Fruit fly (Drosophila melanogaster) whole organism, embryonic: ENCODE data around the gene Sap130.

Experiments used
- ATbp ChIP-seq: fragments of 200-800 bp; sonication (Bioruptor generic); optimal IDR thresholded peaks from 2 replicates; lab custom pipeline; 2017; ENCODE audit warnings: missing biosample characterization, mild to moderate bottlenecking, missing genetic modification characterization, missing genetic modification reagents
- Bgb ChIP-seq: fragments of 200-800 bp; sonication (Bioruptor generic); IDR thresholded peaks from 2 replicates; pipeline ENCODE4 v1.3.6; 2022; ENCODE audit warnings: missing biosample characterization, missing genetic modification characterization; ENCODE audit not compliant: partially characterized antibody
- CG10321 ChIP-seq: fragments of 200-800 bp; sonication (Bioruptor generic); IDR thresholded peaks from 2 replicates; pipeline ENCODE4 v1.3.6; 2022; ENCODE audit warnings: missing biosample characterization, missing genetic modification characterization
- CG10654 ChIP-seq: fragments of 200-800 bp; sonication (Bioruptor generic); optimal IDR thresholded peaks from 2 replicates; lab custom pipeline; 2016; ENCODE audit warnings: missing biosample characterization, missing genetic modification characterization
- CG11247 ChIP-seq: fragments of 200-800 bp; sonication (Bioruptor generic); IDR thresholded peaks from 2 replicates; pipeline ENCODE4 v1.3.6; 2022; ENCODE audit warnings: missing biosample characterization, missing genetic modification characterization
- CG12104 ChIP-seq: fragments of 200-800 bp; sonication (Bioruptor generic); optimal IDR thresholded peaks from 3 replicates; lab custom pipeline; 2016; ENCODE audit warnings: missing biosample characterization, missing genetic modification characterization
- CG14965 ChIP-seq: fragments of 200-800 bp; sonication (Bioruptor generic); optimal IDR thresholded peaks from 2 replicates; lab custom pipeline; 2016; ENCODE audit warnings: missing biosample characterization, missing genetic modification characterization, borderline replicate concordance
- CG15696 ChIP-seq: fragments of 200-800 bp; sonication (Bioruptor generic); optimal IDR thresholded peaks from 2 replicates; lab custom pipeline; 2019; ENCODE audit warnings: missing biosample characterization, mild to moderate bottlenecking, missing genetic modification characterization, moderate library complexity
- CG32532 ChIP-seq: fragments of 200-800 bp; sonication (Bioruptor generic); IDR thresholded peaks from 2 replicates; pipeline ENCODE4 v1.3.6; 2022; ENCODE audit warnings: missing biosample characterization, missing genetic modification characterization
- CG3995 ChIP-seq: fragments of 200-800 bp; sonication (Bioruptor generic); optimal IDR thresholded peaks from 3 replicates; lab custom pipeline; 2016; ENCODE audit warnings: missing biosample characterization, missing genetic modification characterization
- CG4328 ChIP-seq: fragments of 200-800 bp; sonication (Bioruptor generic); optimal IDR thresholded peaks from 3 replicates; lab custom pipeline; 2017; ENCODE audit warnings: missing biosample characterization, missing genetic modification reagents, missing genetic modification characterization
- CG4707 ChIP-seq: fragments of 200-800 bp; sonication (Bioruptor generic); optimal IDR thresholded peaks from 2 replicates; lab custom pipeline; 2018; ENCODE audit warnings: missing biosample characterization, mild to moderate bottlenecking, missing genetic modification characterization, moderate library complexity
- CG6689 ChIP-seq: fragments of 200-800 bp; sonication (Bioruptor generic); IDR thresholded peaks from 2 replicates; pipeline ENCODE4 v1.3.6; 2022; ENCODE audit warnings: missing biosample characterization, missing genetic modification characterization
- CG7372 ChIP-seq: fragments of 200-800 bp; sonication (Bioruptor generic); IDR thresholded peaks from 2 replicates; pipeline ENCODE4 v1.3.6; 2022; ENCODE audit warnings: missing biosample characterization, missing genetic modification characterization
- CG7963 ChIP-seq: fragments of 200-800 bp; sonication (Bioruptor generic); IDR thresholded peaks from 3 replicates; pipeline ENCODE4 v1.3.6; 2022; ENCODE audit warnings: missing biosample characterization, missing genetic modification characterization; ENCODE audit not compliant: partially characterized antibody
- CG8281 ChIP-seq: fragments of 200-800 bp; sonication (Bioruptor generic); optimal IDR thresholded peaks from 2 replicates; lab custom pipeline; 2018; ENCODE audit warnings: missing biosample characterization, mild to moderate bottlenecking, missing genetic modification characterization, moderate library complexity
- CG8478 ChIP-seq: fragments of >200 bp; optimal IDR thresholded peaks from 2 replicates; lab custom pipeline; 2018
- CG9437 ChIP-seq: fragments of 200-800 bp; sonication (Bioruptor generic); optimal IDR thresholded peaks from 2 replicates; lab custom pipeline; 2018; ENCODE audit warnings: missing biosample characterization, mild to moderate bottlenecking, missing genetic modification characterization
- CG9797 ChIP-seq: fragments of 200-800 bp; sonication (Bioruptor generic); optimal IDR thresholded peaks from 3 replicates; lab custom pipeline; 2018; ENCODE audit warnings: missing biosample characterization, mild to moderate bottlenecking, missing genetic modification characterization
- Camta ChIP-seq: fragments of 200-800 bp; sonication (Bioruptor generic); optimal IDR thresholded peaks from 2 replicates; lab custom pipeline; 2016; ENCODE audit warnings: missing biosample characterization, missing genetic modification characterization
- CkIIα-i1 ChIP-seq: fragments of 200-800 bp; sonication (Bioruptor generic); IDR thresholded peaks from 2 replicates; pipeline ENCODE4 v1.3.6; 2022; ENCODE audit warnings: missing biosample characterization, missing genetic modification characterization
- Gsc ChIP-seq: fragments of 200-800 bp; sonication (Bioruptor generic); IDR thresholded peaks from 2 replicates; pipeline ENCODE4 v1.3.6; 2022; ENCODE audit warnings: missing biosample characterization, missing genetic modification characterization
- HLH4C ChIP-seq: fragments of 200-800 bp; sonication (Bioruptor generic); IDR thresholded peaks from 3 replicates; pipeline ENCODE4 v1.3.6; 2022; ENCODE audit warnings: missing biosample characterization, missing genetic modification characterization; ENCODE audit not compliant: partially characterized antibody
- Max ChIP-seq: fragments of 200-800 bp; sonication (Bioruptor generic); optimal IDR thresholded peaks from 2 replicates; lab custom pipeline; 2016; ENCODE audit warnings: missing biosample characterization, mild to moderate bottlenecking, missing genetic modification characterization
- Mes4 ChIP-seq: fragments of 200-800 bp; sonication (Bioruptor generic); optimal IDR thresholded peaks from 2 replicates; lab custom pipeline; 2016; ENCODE audit warnings: missing biosample characterization, missing genetic modification characterization
- Poxn ChIP-seq: fragments of 200-800 bp; sonication (Bioruptor generic); IDR thresholded peaks from 2 replicates; pipeline ENCODE4 v1.3.6; 2022; ENCODE audit warnings: missing biosample characterization, missing genetic modification characterization
- Rfx ChIP-seq: fragments of 200-800 bp; sonication (Bioruptor generic); IDR thresholded peaks from 2 replicates; pipeline ENCODE4 v1.3.6; 2022; ENCODE audit warnings: missing biosample characterization, missing genetic modification characterization
- Stat92E ChIP-seq, 3 experiments: fragments of >200 bp in 2 of 3; fragments of 200-800 bp in 1 of 3; sonication (Bioruptor generic) in 1 of 3; optimal IDR thresholded peaks; 2 replicates each; lab custom pipeline; 2017 to 2019; ENCODE audit warnings: missing biosample characterization in 3 of 3, missing genetic modification characterization in 3 of 3, mild to moderate bottlenecking in 1 of 3, moderate library complexity in 1 of 3
- TFAM ChIP-seq: fragments of 200-800 bp; sonication (Bioruptor generic); optimal IDR thresholded peaks from 2 replicates; lab custom pipeline; 2017; ENCODE audit warnings: missing biosample characterization, missing genetic modification characterization, inconsistent platforms
- Trl ChIP-seq, 3 experiments: fragments of >200 bp in 2 of 3; fragments of 200-800 bp in 1 of 3; sonication (Bioruptor generic) in 1 of 3; optimal IDR thresholded peaks; 2 replicates in 1 of 3; 3 replicates in 2 of 3; lab custom pipeline; 2016 to 2017; ENCODE audit warnings: missing biosample characterization in 1 of 3, missing genetic modification characterization in 1 of 3
- al ChIP-seq: fragments of 200-800 bp; sonication (Bioruptor generic); IDR thresholded peaks from 2 replicates; pipeline ENCODE4 v1.3.6; 2022; ENCODE audit warnings: missing biosample characterization, missing genetic modification characterization
- ara ChIP-seq: fragments of 200-800 bp; sonication (Bioruptor generic); IDR thresholded peaks from 2 replicates; pipeline ENCODE4 v1.3.6; 2022; ENCODE audit warnings: missing biosample characterization, missing genetic modification characterization
- ash1 ChIP-seq: fragments of 200-800 bp; sonication (Bioruptor generic); optimal IDR thresholded peaks from 2 replicates; lab custom pipeline; 2018; ENCODE audit warnings: missing biosample characterization, mild to moderate bottlenecking, missing genetic modification characterization
- bab2 ChIP-seq: fragments of 200-800 bp; sonication (Bioruptor generic); optimal IDR thresholded peaks from 2 replicates; lab custom pipeline; 2016; ENCODE audit warnings: missing biosample characterization, missing genetic modification characterization
- cad ChIP-seq: fragments of >200 bp; optimal IDR thresholded peaks from 2 replicates; lab custom pipeline; 2017; ENCODE audit warnings: missing biosample characterization, missing genetic modification characterization
- gce ChIP-seq: fragments of 200-800 bp; sonication (Bioruptor generic); IDR thresholded peaks from 3 replicates; pipeline ENCODE4 v1.3.6; 2022; ENCODE audit warnings: missing biosample characterization, missing genetic modification characterization
- gcm ChIP-seq: fragments of 200-800 bp; sonication (Bioruptor generic); optimal IDR thresholded peaks from 2 replicates; lab custom pipeline; 2019; ENCODE audit warnings: missing biosample characterization, mild to moderate bottlenecking, missing genetic modification characterization, moderate library complexity
- gcm2 ChIP-seq: fragments of 200-800 bp; sonication (Bioruptor generic); optimal IDR thresholded peaks from 2 replicates; lab custom pipeline; 2016; ENCODE audit warnings: missing biosample characterization, missing genetic modification characterization
- gfzf ChIP-seq: fragments of 200-800 bp; sonication (Bioruptor generic); optimal IDR thresholded peaks from 2 replicates; lab custom pipeline; 2016; ENCODE audit warnings: missing biosample characterization, mild to moderate bottlenecking, missing genetic modification characterization, moderate library complexity
- lab ChIP-seq: fragments of 200-800 bp; sonication (Bioruptor generic); optimal IDR thresholded peaks from 3 replicates; lab custom pipeline; 2017; ENCODE audit warnings: missing biosample characterization, missing genetic modification characterization, mild to moderate bottlenecking, moderate library complexity, missing genetic modification reagents
- nerfin-2 ChIP-seq: fragments of 200-800 bp; sonication (Bioruptor generic); IDR thresholded peaks from 2 replicates; pipeline ENCODE4 v1.3.6; 2022; ENCODE audit warnings: missing biosample characterization, missing genetic modification characterization; ENCODE audit not compliant: partially characterized antibody
- otp ChIP-seq: fragments of 200-800 bp; sonication (Bioruptor generic); IDR thresholded peaks from 3 replicates; pipeline ENCODE4, ENCODE4 v1.3.6; 2022; ENCODE audit warnings: missing biosample characterization, missing genetic modification characterization
- p53 ChIP-seq: fragments of 200-800 bp; sonication (Bioruptor generic); optimal IDR thresholded peaks from 2 replicates; lab custom pipeline; 2016; ENCODE audit warnings: missing biosample characterization, missing genetic modification characterization
- psq ChIP-seq: fragments of 200-800 bp; sonication (Bioruptor generic); optimal IDR thresholded peaks from 2 replicates; lab custom pipeline; 2017; ENCODE audit warnings: missing biosample characterization, missing genetic modification characterization
- salm ChIP-seq: fragments of 200-800 bp; sonication (Bioruptor generic); optimal IDR thresholded peaks from 2 replicates; lab custom pipeline; 2018; ENCODE audit warnings: missing biosample characterization, mild to moderate bottlenecking, missing genetic modification characterization
- sna ChIP-seq: fragments of 200-800 bp; sonication (Bioruptor generic); IDR thresholded peaks from 2 replicates; pipeline ENCODE4 v1.3.6; 2022; ENCODE audit warnings: missing biosample characterization, missing genetic modification characterization; ENCODE audit not compliant: partially characterized antibody
- so ChIP-seq: fragments of 200-800 bp; sonication (Bioruptor generic); IDR thresholded peaks from 3 replicates; pipeline ENCODE4 v1.3.6; 2022; ENCODE audit warnings: missing biosample characterization, missing genetic modification characterization
- tgo ChIP-seq: fragments of 200-800 bp; sonication (Bioruptor generic); IDR thresholded peaks from 3 replicates; pipeline ENCODE4 v1.3.6; 2022; ENCODE audit warnings: missing biosample characterization, missing genetic modification characterization
- tin ChIP-seq: fragments of 200-800 bp; sonication (Bioruptor generic); optimal IDR thresholded peaks from 3 replicates; lab custom pipeline; 2016; ENCODE audit warnings: missing biosample characterization, missing genetic modification characterization
- vvl ChIP-seq: fragments of 200-800 bp; sonication (Bioruptor generic); IDR thresholded peaks from 2 replicates; pipeline ENCODE4 v1.3.6; 2022; ENCODE audit warnings: missing biosample characterization, missing genetic modification characterization

The Sap130 gene

dm6 chr3L:12831290-12831952 is 25.7 kb downstream of the Sap130 start (continued):
- TF ChIP-seq Trl (optimal IDR thresholded peaks at IDR 0.05; lab: Kevin White, UChicago): no peak
- TF ChIP-seq Trl (GFP tag; optimal IDR thresholded peaks at IDR 0.05; lab: Kevin White, UChicago): peak; percentile 58
- TF ChIP-seq vvl (GFP tag; lab: Robert Waterston, UW): peak; percentile 69
- no peak for TF ChIP-seq CG14965
- TF ChIP-seq Bgb (GFP tag; lab: Robert Waterston, UW): no peak
- no peak for TF ChIP-seq p53 (GFP tag; lab: Kevin White, UChicago)
- 0 out of 2 replicates have a peak, but pooled peaks have one; percentile 42 for TF ChIP-seq CG7372 (GFP tag; lab: Robert Waterston, UW)
- peak; percentile 12 for TF ChIP-seq Camta
- TF ChIP-seq CG6689 (GFP tag; lab: Robert Waterston, UW): no peak; the same call in 1 of the 2 replicates
- TF ChIP-seq ash1 (GFP tag; lab: Kevin White, UChicago): no peak
- TF ChIP-seq CG10654 (GFP tag; lab: Kevin White, UChicago): no peak
- TF ChIP-seq Mes4 (GFP tag; lab: Kevin White, UChicago): peak; percentile 14
- no peak for TF ChIP-seq HLH4C (GFP tag; lab: Robert Waterston, UW)
- no peak for TF ChIP-seq CG11247 (GFP tag; lab: Robert Waterston, UW)
- TF ChIP-seq CG32532: peak; percentile 61; the same call in 1 of the 2 replicates
- peak; percentile 12 for TF ChIP-seq gcm2 (GFP tag; lab: Kevin White, UChicago)
- TF ChIP-seq CG3995: no peak
- TF ChIP-seq lab (GFP tag; lab: Kevin White, UChicago): peak; percentile 35
- no peak for TF ChIP-seq CkIIα-i1
- TF ChIP-seq psq: no peak
- TF ChIP-seq nerfin-2: no peak
- TF ChIP-seq cad: no peak
- TF ChIP-seq Gsc: no peak
- peak; percentile 50 for TF ChIP-seq tgo (GFP tag; lab: Robert Waterston, UW)
- TF ChIP-seq CG15696 (tag; lab: Kevin White, UChicago): no peak
- no peak for TF ChIP-seq CG9437 (GFP tag; lab: Kevin White, UChicago)
- TF ChIP-seq gce: no peak
- TF ChIP-seq salm: no peak
- TF ChIP-seq CG10321: no peak
- TF ChIP-seq ATbp (GFP tag; lab: Kevin White, UChicago): no peak
- no peak for TF ChIP-seq ara (GFP tag; lab: Robert Waterston, UW)
- TF ChIP-seq Rfx: peak; percentile 66
- TF ChIP-seq otp (GFP tag; lab: Robert Waterston, UW): no peak; the same call in 2 of the 3 replicates
- no peak for TF ChIP-seq al (GFP tag; lab: Robert Waterston, UW)
- TF ChIP-seq Stat92E (GFP tag; optimal IDR thresholded peaks at IDR 0.05; lab: Kevin White, UChicago): no peak
- TF ChIP-seq CG8281 (tag; lab: Kevin White, UChicago): no peak
- TF ChIP-seq CG12104 (GFP tag; lab: Kevin White, UChicago): no peak
- no peak for TF ChIP-seq CG8478
- TF ChIP-seq CG4328: no peak
- TF ChIP-seq Poxn: no peak
- no peak for TF ChIP-seq CG7963 (GFP tag; lab: Robert Waterston, UW)
- TF ChIP-seq tin (GFP tag; lab: Kevin White, UChicago): peak; percentile 10
- no peak for TF ChIP-seq CG4707 (GFP tag; lab: Kevin White, UChicago)
- TF ChIP-seq bab2 (GFP tag; lab: Kevin White, UChicago): peak; percentile 53
- no peak for TF ChIP-seq sna (GFP tag; lab: Robert Waterston, UW)
- TF ChIP-seq TFAM: no peak
- no peak for TF ChIP-seq CG9797 (GFP tag; lab: Kevin White, UChicago)
- no peak for TF ChIP-seq gfzf (GFP tag; lab: Kevin White, UChicago)
- TF ChIP-seq so (GFP tag; lab: Robert Waterston, UW): no peak
- TF ChIP-seq Max (GFP tag; lab: Kevin White, UChicago): no peak
- peak; percentile 20 for TF ChIP-seq gcm (GFP tag; lab: Kevin White, UChicago)
